Fruit fly (Drosophila melanogaster) whole organism, embryonic: ENCODE results near the gene CG17764.

Source experiments
- CG10543 ChIP-seq: fragments of 200-800 bp; sonication (Bioruptor generic); optimal IDR thresholded peaks from 3 replicates; lab custom pipeline; 2017; ENCODE audit warnings: missing biosample characterization, mild to moderate bottlenecking, missing genetic modification characterization, moderate library complexity
- CG11247 ChIP-seq: fragments of 200-800 bp; sonication (Bioruptor generic); IDR thresholded peaks from 2 replicates; pipeline ENCODE4 v1.3.6; 2022; ENCODE audit warnings: missing biosample characterization, missing genetic modification characterization
- CG1233 ChIP-seq: fragments of 200-800 bp; sonication (Bioruptor generic); optimal IDR thresholded peaks from 4 replicates; lab custom pipeline; 2018; ENCODE audit warnings: missing biosample characterization, mild to moderate bottlenecking, missing genetic modification characterization
- CG14860 ChIP-seq: fragments of 200-800 bp; sonication (Bioruptor generic); IDR thresholded peaks from 3 replicates; pipeline ENCODE4 v1.3.6; 2022; ENCODE audit warnings: missing biosample characterization, missing genetic modification characterization; ENCODE audit not compliant: partially characterized antibody
- CG15269 ChIP-seq: fragments of 200-800 bp; sonication (Bioruptor generic); optimal IDR thresholded peaks from 2 replicates; lab custom pipeline; 2018; ENCODE audit warnings: missing biosample characterization, mild to moderate bottlenecking, missing genetic modification characterization, moderate library complexity
- CG15514 ChIP-seq: fragments of 200-800 bp; sonication (Bioruptor generic); optimal IDR thresholded peaks from 3 replicates; lab custom pipeline; 2017; ENCODE audit warnings: missing biosample characterization, missing genetic modification characterization, mild to moderate bottlenecking, moderate library complexity, missing genetic modification reagents
- CG17361 ChIP-seq: fragments of 200-800 bp; sonication (Bioruptor generic); IDR thresholded peaks from 3 replicates; pipeline ENCODE4 v1.3.6; 2022; ENCODE audit warnings: missing biosample characterization, missing genetic modification characterization
- CG2116 ChIP-seq: fragments of 200-800 bp; sonication (Bioruptor generic); optimal IDR thresholded peaks from 3 replicates; lab custom pipeline; 2018; ENCODE audit warnings: missing biosample characterization, mild to moderate bottlenecking, missing genetic modification characterization
- CG2875 ChIP-seq: fragments of 200-800 bp; sonication (Bioruptor generic); optimal IDR thresholded peaks from 2 replicates; lab custom pipeline; 2017; ENCODE audit warnings: missing biosample characterization, mild to moderate bottlenecking, missing genetic modification characterization, missing genetic modification reagents
- CG30431 ChIP-seq: fragments of 200-800 bp; sonication (Bioruptor generic); optimal IDR thresholded peaks from 2 replicates; lab custom pipeline; 2017; ENCODE audit warnings: missing biosample characterization, missing genetic modification characterization
- CG31388 ChIP-seq: fragments of 200-800 bp; sonication (Bioruptor generic); optimal IDR thresholded peaks from 2 replicates; lab custom pipeline; 2016; ENCODE audit warnings: missing biosample characterization, missing genetic modification characterization
- CG32767 ChIP-seq: fragments of 200-800 bp; sonication (Bioruptor generic); IDR thresholded peaks from 2 replicates; pipeline ENCODE4 v1.3.6; 2022; ENCODE audit warnings: missing biosample characterization, missing genetic modification characterization
- CG33557 ChIP-seq: fragments of 200-800 bp; sonication (Bioruptor generic); optimal IDR thresholded peaks from 2 replicates; lab custom pipeline; 2019; ENCODE audit warnings: missing biosample characterization, mild to moderate bottlenecking, missing genetic modification characterization, moderate library complexity
- CG34376 ChIP-seq: fragments of 200-800 bp; sonication (Bioruptor generic); optimal IDR thresholded peaks from 2 replicates; lab custom pipeline; 2018; ENCODE audit warnings: missing biosample characterization, mild to moderate bottlenecking, missing genetic modification characterization
- CG4282 ChIP-seq: fragments of 200-800 bp; sonication (Bioruptor generic); optimal IDR thresholded peaks from 2 replicates; lab custom pipeline; 2016; ENCODE audit warnings: missing biosample characterization, missing genetic modification characterization
- CG43689 ChIP-seq: fragments of 200-800 bp; sonication (Bioruptor generic); IDR thresholded peaks from 2 replicates; pipeline ENCODE4 v1.3.6; 2022; ENCODE audit warnings: missing biosample characterization, missing genetic modification characterization
- CG4424 ChIP-seq: fragments of 200-800 bp; sonication (Bioruptor generic); optimal IDR thresholded peaks from 3 replicates; lab custom pipeline; 2016; ENCODE audit warnings: missing biosample characterization, missing genetic modification characterization
- CG4617 ChIP-seq: fragments of 200-800 bp; sonication (Bioruptor generic); optimal IDR thresholded peaks from 3 replicates; lab custom pipeline; 2016; ENCODE audit warnings: missing biosample characterization, missing genetic modification characterization, borderline replicate concordance
- CG6254 ChIP-seq: fragments of 200-800 bp; sonication (Bioruptor generic); optimal IDR thresholded peaks from 3 replicates; lab custom pipeline; 2017; ENCODE audit warnings: mild to moderate bottlenecking, missing biosample characterization, missing genetic modification reagents, missing genetic modification characterization
- CG6654 ChIP-seq: fragments of 200-800 bp; sonication (Bioruptor generic); optimal IDR thresholded peaks from 2 replicates; lab custom pipeline; 2017; ENCODE audit warnings: missing biosample characterization, mild to moderate bottlenecking, missing genetic modification characterization
- CG8478 ChIP-seq: fragments of >200 bp; optimal IDR thresholded peaks from 2 replicates; lab custom pipeline; 2018
- Eip74EF ChIP-seq, 2 experiments: fragments of 200-800 bp in 1 of 2; fragments of >200 bp in 1 of 2; sonication (Bioruptor generic) in 1 of 2; optimal IDR thresholded peaks; 2 replicates each; lab custom pipeline; 2017 to 2019; ENCODE audit warnings: missing biosample characterization in 2 of 2, missing genetic modification characterization in 2 of 2, mild to moderate bottlenecking in 1 of 2, moderate library complexity in 1 of 2
- Hmr ChIP-seq: fragments of 200-800 bp; sonication (Bioruptor generic); optimal IDR thresholded peaks from 3 replicates; lab custom pipeline; 2017; ENCODE audit warnings: mild to moderate bottlenecking, missing biosample characterization, missing genetic modification reagents, missing genetic modification characterization
- Hr39 ChIP-seq: fragments of >200 bp; optimal IDR thresholded peaks from 2 replicates; lab custom pipeline; 2017
- MBD-R2 ChIP-seq: fragments of 200-800 bp; sonication (Bioruptor generic); IDR thresholded peaks from 2 replicates; pipeline ENCODE4 v1.3.6; 2022; ENCODE audit warnings: missing biosample characterization, missing genetic modification characterization
- Oaz ChIP-seq: fragments of 200-800 bp; sonication (Bioruptor generic); IDR thresholded peaks from 2 replicates; pipeline ENCODE4 v1.3.6; 2022; ENCODE audit warnings: missing biosample characterization, missing genetic modification characterization
- Poxn ChIP-seq: fragments of 200-800 bp; sonication (Bioruptor generic); IDR thresholded peaks from 2 replicates; pipeline ENCODE4 v1.3.6; 2022; ENCODE audit warnings: missing biosample characterization, missing genetic modification characterization
- Side ChIP-seq: fragments of 200-800 bp; sonication (Bioruptor generic); optimal IDR thresholded peaks from 2 replicates; lab custom pipeline; 2016; ENCODE audit warnings: missing biosample characterization, missing genetic modification characterization
- Sin3A ChIP-seq: fragments of >200 bp; optimal IDR thresholded peaks from 2 replicates; lab custom pipeline; 2018
- Ssrp ChIP-seq: fragments of 200-800 bp; sonication (Bioruptor generic); optimal IDR thresholded peaks from 2 replicates; lab custom pipeline; 2018; ENCODE audit warnings: missing biosample characterization, mild to moderate bottlenecking, missing genetic modification characterization, moderate library complexity
- Tbp ChIP-seq: fragments of >200 bp; optimal IDR thresholded peaks from 2 replicates; lab custom pipeline; 2018; ENCODE audit warnings: missing biosample characterization, missing genetic modification characterization
- YL-1 ChIP-seq: fragments of 200-800 bp; sonication (Bioruptor generic); optimal IDR thresholded peaks from 3 replicates; lab custom pipeline; 2017; ENCODE audit warnings: missing biosample characterization, mild to moderate bottlenecking, missing genetic modification characterization
- ap ChIP-seq: fragments of 200-800 bp; sonication (Bioruptor generic); IDR thresholded peaks from 2 replicates; pipeline ENCODE4 v1.3.6; 2022; ENCODE audit warnings: missing biosample characterization, missing genetic modification characterization
- az2 ChIP-seq: fragments of 200-800 bp; sonication (Bioruptor generic); optimal IDR thresholded peaks from 3 replicates; lab custom pipeline; 2016; ENCODE audit warnings: missing biosample characterization, missing genetic modification characterization
- bsh ChIP-seq, 2 experiments: fragments of 200-800 bp; sonication (Bioruptor generic); optimal IDR thresholded peaks; 2 replicates each; lab custom pipeline; 2017 to 2018; ENCODE audit warnings: mild to moderate bottlenecking in 2 of 2, missing biosample characterization in 2 of 2, missing genetic modification characterization in 2 of 2, moderate library complexity in 1 of 2
- chif ChIP-seq, 2 experiments: fragments of 200-800 bp; sonication (Bioruptor generic); optimal IDR thresholded peaks; 3 replicates each; lab custom pipeline; 2016; ENCODE audit warnings: missing biosample characterization in 2 of 2, missing genetic modification characterization in 2 of 2
- chinmo ChIP-seq: fragments of 200-800 bp; sonication (Bioruptor generic); IDR thresholded peaks from 4 replicates; pipeline ENCODE4 v1.3.6; 2022; ENCODE audit warnings: missing biosample characterization, missing genetic modification characterization; ENCODE audit not compliant: partially characterized antibody
- crol ChIP-seq: fragments of 200-800 bp; sonication (Bioruptor generic); IDR thresholded peaks from 2 replicates; pipeline ENCODE4 v1.3.6; 2022; ENCODE audit warnings: missing biosample characterization, missing genetic modification characterization
- da ChIP-seq: fragments of 200-800 bp; sonication (Bioruptor generic); optimal IDR thresholded peaks from 2 replicates; lab custom pipeline; 2016; ENCODE audit warnings: missing biosample characterization, missing genetic modification characterization
- dpn ChIP-seq, 2 experiments: fragments of 200-800 bp; sonication (Bioruptor generic); optimal IDR thresholded peaks; 3 replicates each; lab custom pipeline; 2016; ENCODE audit warnings: missing biosample characterization in 2 of 2, missing genetic modification characterization in 2 of 2
- gfzf ChIP-seq: fragments of 200-800 bp; sonication (Bioruptor generic); optimal IDR thresholded peaks from 2 replicates; lab custom pipeline; 2016; ENCODE audit warnings: missing biosample characterization, mild to moderate bottlenecking, missing genetic modification characterization, moderate library complexity
- gsb ChIP-seq: fragments of 200-800 bp; sonication (Bioruptor generic); IDR thresholded peaks from 2 replicates; pipeline ENCODE4 v1.3.6; 2022; ENCODE audit warnings: missing biosample characterization, missing genetic modification characterization
- gsb-n ChIP-seq: fragments of 200-800 bp; sonication (Bioruptor generic); optimal IDR thresholded peaks from 3 replicates; lab custom pipeline; 2018; ENCODE audit warnings: missing biosample characterization, mild to moderate bottlenecking, missing genetic modification characterization
- inv ChIP-seq: fragments of 200-800 bp; sonication (Bioruptor generic); IDR thresholded peaks from 2 replicates; pipeline ENCODE4 v1.3.6; 2022; ENCODE audit warnings: missing biosample characterization, missing genetic modification characterization; ENCODE audit not compliant: partially characterized antibody
- nau ChIP-seq: fragments of 200-800 bp; sonication (Bioruptor generic); optimal IDR thresholded peaks from 3 replicates; lab custom pipeline; 2017; ENCODE audit warnings: missing biosample characterization, mild to moderate bottlenecking, missing genetic modification characterization, missing genetic modification reagents
- oc ChIP-seq: fragments of 200-800 bp; sonication (Bioruptor generic); optimal IDR thresholded peaks from 2 replicates; lab custom pipeline; 2018; ENCODE audit warnings: missing biosample characterization, mild to moderate bottlenecking, missing genetic modification characterization, moderate library complexity
- pan ChIP-seq, 4 experiments: fragments of >200 bp in 3 of 4; fragments of 200-800 bp in 1 of 4; sonication (Bioruptor generic) in 1 of 4; optimal IDR thresholded peaks in 3 of 4; IDR thresholded peaks in 1 of 4; 2 replicates each; pipeline versions ENCODE4 v1.3.6 to Lab custom; 2017 to 2022; ENCODE audit warnings: missing biosample characterization in 2 of 4, missing genetic modification characterization in 2 of 4, mixed read lengths in 1 of 4
- peb ChIP-seq: fragments of 200-800 bp; sonication (Bioruptor generic); IDR thresholded peaks from 2 replicates; pipeline ENCODE4 v1.3.6; 2022; ENCODE audit warnings: missing biosample characterization, missing genetic modification characterization
- pfk ChIP-seq: fragments of 200-800 bp; sonication (Bioruptor generic); optimal IDR thresholded peaks from 2 replicates; lab custom pipeline; 2018; ENCODE audit warnings: missing biosample characterization, mild to moderate bottlenecking, missing genetic modification characterization, moderate library complexity
- vvl ChIP-seq: fragments of 200-800 bp; sonication (Bioruptor generic); IDR thresholded peaks from 2 replicates; pipeline ENCODE4 v1.3.6; 2022; ENCODE audit warnings: missing biosample characterization, missing genetic modification characterization
- zen ChIP-seq: fragments of 200-800 bp; sonication (Bioruptor generic); optimal IDR thresholded peaks from 3 replicates; lab custom pipeline; 2018; ENCODE audit warnings: missing biosample characterization, mild to moderate bottlenecking, missing genetic modification characterization, moderate library complexity

The CG17764 gene

dm6 chrX:5308963-5309362 lies 1.7 kb upstream of the CG17764 start, which contains the start of the genes Cdk7 and snf (continued):
- TF ChIP-seq CG2875 (GFP tag; lab: Kevin White, UChicago): no peak
- peak in 1 of 2 experiments; percentile 2 for TF ChIP-seq bsh (GFP tag; optimal IDR thresholded peaks at IDR 0.05; lab: Kevin White, UChicago)
- TF ChIP-seq CG4424 (GFP tag; lab: Kevin White, UChicago): peak; percentile 40
- no peak for TF ChIP-seq Poxn (GFP tag; lab: Robert Waterston, UW)
- no peak for TF ChIP-seq ap (GFP tag; lab: Robert Waterston, UW)
- no peak for TF ChIP-seq CG6654 (GFP tag; lab: Kevin White, UChicago)
- no peak for TF ChIP-seq CG30431 (GFP tag; lab: Kevin White, UChicago)
- TF ChIP-seq gsb (GFP tag; lab: Robert Waterston, UW): no peak
- TF ChIP-seq Oaz (GFP tag; lab: Robert Waterston, UW): no peak
- peak; percentile 88 for TF ChIP-seq CG2116
- TF ChIP-seq CG8478 (lab: Kevin White, UChicago): no peak
- peak; percentile 56 to 57 for TF ChIP-seq dpn (GFP tag; optimal IDR thresholded peaks at IDR 0.05; lab: Kevin White, UChicago)
- TF ChIP-seq chif (GFP tag; optimal IDR thresholded peaks at IDR 0.05; lab: Kevin White, UChicago): no peak
- TF ChIP-seq CG14860: peak; percentile 87; the same call in 2 of the 3 replicates
- TF ChIP-seq CG17361: no peak
- peak; percentile 76 for TF ChIP-seq CG15514 (GFP tag; lab: Kevin White, UChicago)
- TF ChIP-seq az2 (GFP tag; lab: Kevin White, UChicago): peak; percentile 34
- 0 out of 4 replicates have a peak, but pooled peaks have one; percentile 56 for TF ChIP-seq chinmo (GFP tag; lab: Robert Waterston, UW)
- no peak for TF ChIP-seq da (GFP tag; lab: Kevin White, UChicago)
- no peak for TF ChIP-seq CG34376 (GFP tag; lab: Kevin White, UChicago)
- TF ChIP-seq YL-1 (GFP tag; lab: Kevin White, UChicago): peak; percentile 58
- no peak for TF ChIP-seq CG15269 (tag; lab: Kevin White, UChicago)
- TF ChIP-seq CG31388 (GFP tag; lab: Kevin White, UChicago): no peak
- TF ChIP-seq Hmr: peak; percentile 29
- TF ChIP-seq zen (tag; lab: Kevin White, UChicago): peak; percentile 40
- TF ChIP-seq CG10543 (GFP tag; lab: Kevin White, UChicago): no peak
- TF ChIP-seq CG4282 (GFP tag; lab: Kevin White, UChicago): peak; percentile 8
- no peak for TF ChIP-seq Tbp (GFP tag; lab: Kevin White, UChicago)
- no peak for TF ChIP-seq CG6254 (GFP tag; lab: Kevin White, UChicago)
- TF ChIP-seq inv: peak; percentile 82
- TF ChIP-seq nau (GFP tag; lab: Kevin White, UChicago): no peak
- TF ChIP-seq gsb-n (tag; lab: Kevin White, UChicago): no peak
- TF ChIP-seq peb (GFP tag; lab: Robert Waterston, UW): no peak
- peak; percentile 22; the same call in 1 of the 2 replicates for TF ChIP-seq vvl
- TF ChIP-seq Eip74EF (GFP tag; optimal IDR thresholded peaks at IDR 0.05; lab: Kevin White, UChicago): no peak
- no peak for TF ChIP-seq CG1233
- no peak for TF ChIP-seq pan (optimal IDR thresholded peaks at IDR 0.05; lab: Kevin White, UChicago)
- TF ChIP-seq pan (GFP tag; optimal IDR thresholded peaks at IDR 0.05 in 1 of 2, IDR thresholded peaks at IDR 0.05 in 1 of 2): no peak
- no peak for TF ChIP-seq CG32767
- no peak for TF ChIP-seq crol (GFP tag; lab: Robert Waterston, UW)
- TF ChIP-seq gfzf (GFP tag; lab: Kevin White, UChicago): peak; percentile 57
- no peak for TF ChIP-seq pfk (GFP tag; lab: Kevin White, UChicago)
- TF ChIP-seq CG43689 (GFP tag; lab: Robert Waterston, UW): no peak
- peak; percentile 95 for TF ChIP-seq Sin3A (lab: Kevin White, UChicago)
- TF ChIP-seq Side (GFP tag; lab: Kevin White, UChicago): peak; percentile 53
- TF ChIP-seq CG33557 (GFP tag; lab: Kevin White, UChicago): no peak
- TF ChIP-seq Hr39 (lab: Kevin White, UChicago): no peak
- TF ChIP-seq MBD-R2 (GFP tag; lab: Robert Waterston, UW): peak; percentile 68
- no peak for TF ChIP-seq Ssrp
- no peak for TF ChIP-seq CG11247 (GFP tag; lab: Robert Waterston, UW)
- TF ChIP-seq CG4617: peak; percentile 45
- no peak for TF ChIP-seq oc (tag; lab: Kevin White, UChicago)
